Comparison of ENCODE assay signal across 8 worm cellular contexts in the genomic region with DNA sequence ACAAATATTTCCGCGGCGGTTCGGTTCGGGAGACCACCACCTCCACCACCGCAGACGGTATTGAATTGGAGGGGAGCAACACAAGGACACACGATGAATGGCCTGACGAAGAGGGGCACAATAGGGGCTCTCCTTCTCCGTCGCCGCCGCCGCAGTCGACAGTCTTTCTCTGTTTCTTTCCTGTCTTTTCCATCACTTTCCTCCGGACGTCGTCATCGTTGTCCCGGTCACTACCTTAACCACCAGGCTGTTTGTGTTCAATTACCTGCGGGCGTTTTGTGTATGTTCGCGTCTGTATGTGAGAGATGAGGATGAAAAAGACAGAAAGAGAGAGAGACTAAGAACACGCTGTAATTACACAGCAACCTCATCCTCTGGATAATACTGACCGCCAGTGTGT.
A peak's percentile ranks its signal among the peaks of the same experiment; 100 is the strongest.
TF ChIP-seq lines count a peak whose summit lies in the region.

No protein-coding gene starts in this region.

TF ChIP-seq in whole organism, L1 larva, 84 proteins besides CTCF, POLR2A, EP300 and RAD21:
- TF ChIP-seq ceh-8 (GFP tag; optimal IDR thresholded peaks at IDR 0.05; lab: Kevin White, UChicago) (no peak), ets-5 (GFP tag; IDR thresholded peaks at IDR 0.05; lab: Robert Waterston, UW) (no peak), fos-1 (tag; optimal IDR thresholded peaks at IDR 0.05; lab: Kevin White, UChicago) (no peak), sox-4 (tag; optimal IDR thresholded peaks at IDR 0.05; lab: Kevin White, UChicago) (no peak), nhr-85 (tag; lab: Kevin White, UChicago) (peak; percentile 34), lir-3 (tag; optimal IDR thresholded peaks at IDR 0.05; lab: Kevin White, UChicago; ENCODE audit: poor library complexity) (no peak), hlh-4 (tag; optimal IDR thresholded peaks at IDR 0.05; lab: Kevin White, UChicago) (no peak), sptf-1 (tag; optimal IDR thresholded peaks at IDR 0.05; lab: Kevin White, UChicago) (no peak), lin-14 (GFP tag; optimal IDR thresholded peaks at IDR 0.05; lab: Kevin White, UChicago) (peak; percentile 29), nhr-84 (tag; optimal IDR thresholded peaks at IDR 0.05; lab: Kevin White, UChicago) (no peak), blmp-1 (tag; optimal IDR thresholded peaks at IDR 0.05; lab: Kevin White, UChicago) (peak; percentile 28)
TF ChIP-seq in whole organism, L1 larva: peak in this region for 3.

TF ChIP-seq in whole organism, L2 larva, 48 proteins besides CTCF, POLR2A, EP300 and RAD21:
- TF ChIP-seq nhr-25 (tag; optimal IDR thresholded peaks at IDR 0.05; lab: Kevin White, UChicago) (peak; percentile 24), C34F6.9 (tag; optimal IDR thresholded peaks at IDR 0.05; lab: Kevin White, UChicago) (no peak)

TF ChIP-seq in whole organism, L3 larva, 47 proteins besides CTCF, POLR2A, EP300 and RAD21:
- TF ChIP-seq mml-1 (tag; optimal IDR thresholded peaks at IDR 0.05; lab: Kevin White, UChicago) (no peak), jun-1 (tag; optimal IDR thresholded peaks at IDR 0.05; lab: Kevin White, UChicago) (no peak), nhr-23 (tag; optimal IDR thresholded peaks at IDR 0.05; lab: Kevin White, UChicago) (peak; percentile 40)
TF ChIP-seq in whole organism, L3 larva: peak in this region for 1.

TF ChIP-seq in whole organism, L4 larva, 104 proteins besides CTCF, POLR2A, EP300 and RAD21:
- TF ChIP-seq nhr-6 (tag; optimal IDR thresholded peaks at IDR 0.05; lab: Kevin White, UChicago) (peak; percentile 63), nhr-25 (tag; optimal IDR thresholded peaks at IDR 0.05; lab: Kevin White, UChicago; ENCODE audit: borderline replicate concordance, insufficient read depth) (peak; percentile 59), pha-4 (GFP tag; IDR thresholded peaks at IDR 0.05; lab: Robert Waterston, UW) (no peak), pha-4 (tag; optimal IDR thresholded peaks at IDR 0.05; lab: Kevin White, UChicago) (peak; percentile 5), rbr-2 (tag; optimal IDR thresholded peaks at IDR 0.05; lab: Kevin White, UChicago) (no peak), unc-62 (GFP tag; optimal IDR thresholded peaks at IDR 0.05 in 1 of 2; lab: Kevin White, UChicago) (peak in 1 of 2 experiments; percentile 90), unc-62 (tag; optimal IDR thresholded peaks at IDR 0.05; lab: Kevin White, UChicago) (no peak), hlh-11 (tag; optimal IDR thresholded peaks at IDR 0.05; lab: Kevin White, UChicago) (peak; percentile 19), nhr-28 (tag; optimal IDR thresholded peaks at IDR 0.05; lab: Kevin White, UChicago) (no peak), snpc-1.2 (GFP tag; IDR thresholded peaks at IDR 0.05; lab: Robert Waterston, UW) (no peak)

TF ChIP-seq in whole organism, early embryonic, 17 proteins besides CTCF, POLR2A, EP300 and RAD21:
- no peak for TF ChIP-seq hnd-1 (tag; optimal IDR thresholded peaks at IDR 0.05; lab: Kevin White, UChicago)
- peak; percentile 52 for TF ChIP-seq hmg-4 (GFP tag; optimal IDR thresholded peaks at IDR 0.05; lab: Kevin White, UChicago)
- no peak for TF ChIP-seq ets-7 (tag; optimal IDR thresholded peaks at IDR 0.05; lab: Kevin White, UChicago)
- TF ChIP-seq aly-1 (tag; optimal IDR thresholded peaks at IDR 0.05; lab: Kevin White, UChicago), result no peak
- TF ChIP-seq flt-1 (GFP tag; IDR thresholded peaks at IDR 0.05; lab: Robert Waterston, UW), result no peak
- no peak for TF ChIP-seq hmbx-1 (tag; optimal IDR thresholded peaks at IDR 0.05; lab: Kevin White, UChicago)
- no peak for TF ChIP-seq ama-1 (optimal IDR thresholded peaks at IDR 0.05; lab: Kevin White, UChicago)
- no peak for TF ChIP-seq tra-4 (tag; optimal IDR thresholded peaks at IDR 0.05; lab: Kevin White, UChicago)
- no peak for TF ChIP-seq pes-1 (GFP tag; IDR thresholded peaks at IDR 0.05; lab: Robert Waterston, UW)
- no peak for TF ChIP-seq F13C5.2 (tag; optimal IDR thresholded peaks at IDR 0.05; lab: Kevin White, UChicago)
- TF ChIP-seq ceh-13 (GFP tag; optimal IDR thresholded peaks at IDR 0.05; lab: Kevin White, UChicago), result no peak
- TF ChIP-seq tbx-11 (GFP tag; IDR thresholded peaks at IDR 0.05; lab: Robert Waterston, UW), result no peak
- TF ChIP-seq sea-1 (GFP tag; conservative IDR thresholded peaks at IDR 0.05; lab: Robert Waterston, UW), result 0 out of 2 replicates have a peak, but pooled peaks have one; percentile 7
- TF ChIP-seq ceh-36 (tag; optimal IDR thresholded peaks at IDR 0.05; lab: Kevin White, UChicago), result no peak
- no peak for TF ChIP-seq scrt-1 (GFP tag; IDR thresholded peaks at IDR 0.05; lab: Robert Waterston, UW)

TF ChIP-seq in whole organism, late embryonic, 69 proteins besides CTCF, POLR2A, EP300 and RAD21:
- TF ChIP-seq ceh-2 (tag; optimal IDR thresholded peaks at IDR 0.05; lab: Kevin White, UChicago) (peak; percentile 12), ceh-34 (tag; optimal IDR thresholded peaks at IDR 0.05; lab: Kevin White, UChicago) (peak; percentile 23), pqm-1 (tag; optimal IDR thresholded peaks at IDR 0.05; lab: Kevin White, UChicago) (no peak), ref-2 (tag; optimal IDR thresholded peaks at IDR 0.05; lab: Kevin White, UChicago) (peak; percentile 35), dmd-4 (tag; optimal IDR thresholded peaks at IDR 0.05; lab: Kevin White, UChicago; ENCODE audit: borderline replicate concordance) (peak; percentile 2), pros-1 (tag; optimal IDR thresholded peaks at IDR 0.05; lab: Kevin White, UChicago) (peak; percentile 3), ceh-31 (tag; optimal IDR thresholded peaks at IDR 0.05; lab: Kevin White, UChicago) (peak; percentile 38), sox-2 (GFP tag; IDR thresholded peaks at IDR 0.05; lab: Robert Waterston, UW) (peak; percentile 38), mec-3 (tag; optimal IDR thresholded peaks at IDR 0.05; lab: Kevin White, UChicago; ENCODE audit: borderline replicate concordance) (no peak)

TF ChIP-seq in whole organism, mixed stage, embryonic, 35 proteins besides CTCF, POLR2A, EP300 and RAD21:
- TF ChIP-seq mls-2 (tag; optimal IDR thresholded peaks at IDR 0.05; lab: Kevin White, UChicago) (peak; percentile 39), ceh-43 (GFP tag; optimal IDR thresholded peaks at IDR 0.05; lab: Kevin White, UChicago) (peak; percentile 51), nhr-2 (tag; optimal IDR thresholded peaks at IDR 0.05; lab: Kevin White, UChicago) (peak; percentile 74), unc-39 (tag; optimal IDR thresholded peaks at IDR 0.05; lab: Kevin White, UChicago) (no peak)

TF ChIP-seq in whole organism, young adult, 124 proteins besides CTCF, POLR2A, EP300 and RAD21:
- TF ChIP-seq lin-40 (tag; optimal IDR thresholded peaks at IDR 0.05; lab: Kevin White, UChicago) (no peak), egrh-3 (GFP tag; IDR thresholded peaks at IDR 0.05; lab: Robert Waterston, UW) (no peak), lag-1 (GFP tag; IDR thresholded peaks at IDR 0.05; lab: Robert Waterston, UW) (no peak), mcd-1 (GFP tag; IDR thresholded peaks at IDR 0.05; lab: Robert Waterston, UW) (0 out of 2 replicates have a peak, but pooled peaks have one; percentile 23), lin-35 (GFP tag; optimal IDR thresholded peaks at IDR 0.05; lab: Kevin White, UChicago) (no peak), snpc-3.4 (tag; optimal IDR thresholded peaks at IDR 0.05; lab: Kevin White, UChicago) (no peak), snpc-4 (GFP tag; optimal IDR thresholded peaks at IDR 0.05; lab: Kevin White, UChicago) (no peak), snpc-4 (tag; optimal IDR thresholded peaks at IDR 0.05; lab: Kevin White, UChicago) (no peak), attf-6 (GFP tag; IDR thresholded peaks at IDR 0.05; lab: Robert Waterston, UW) (no peak), Y53F4B.3 (GFP tag; IDR thresholded peaks at IDR 0.05; lab: Robert Waterston, UW) (no peak), chd-7 (tag; optimal IDR thresholded peaks at IDR 0.05; lab: Kevin White, UChicago) (no peak), hmg-20 (GFP tag; IDR thresholded peaks at IDR 0.05; lab: Robert Waterston, UW) (no peak), Y53G8AR.9 (GFP tag; conservative IDR thresholded peaks at IDR 0.05; lab: Robert Waterston, UW) (no peak), madf-8 (GFP tag; conservative IDR thresholded peaks at IDR 0.05; lab: Robert Waterston, UW) (no peak), ZK185.1 (tag; optimal IDR thresholded peaks at IDR 0.05; lab: Kevin White, UChicago; ENCODE audit: poor library complexity, severe bottlenecking) (no peak), snpc-1.3 (tag; optimal IDR thresholded peaks at IDR 0.05; lab: Kevin White, UChicago; ENCODE audit: insufficient read depth) (no peak), lin-26 (GFP tag; IDR thresholded peaks at IDR 0.05; lab: Robert Waterston, UW) (no peak), Y95B8A.8 (GFP tag; IDR thresholded peaks at IDR 0.05; lab: Robert Waterston, UW) (no peak), ccch-3 (GFP tag; optimal IDR thresholded peaks at IDR 0.05; lab: Kevin White, UChicago) (no peak), ceh-100 (GFP tag; IDR thresholded peaks at IDR 0.05; lab: Robert Waterston, UW) (no peak), K12H6.12 (tag; optimal IDR thresholded peaks at IDR 0.05; lab: Kevin White, UChicago) (no peak), unc-62 (GFP tag; optimal IDR thresholded peaks at IDR 0.05; lab: Kevin White, UChicago) (no peak), cebp-2 (GFP tag; IDR thresholded peaks at IDR 0.05; lab: Robert Waterston, UW) (0 out of 2 replicates have a peak, but pooled peaks have one; percentile 40), zfh-2 (GFP tag; conservative IDR thresholded peaks at IDR 0.05; lab: Robert Waterston, UW) (peak; percentile 84), nfyb-1 (GFP tag; IDR thresholded peaks at IDR 0.05; lab: Robert Waterston, UW) (0 out of 2 replicates have a peak, but pooled peaks have one; percentile 25)
TF ChIP-seq in whole organism, young adult: peak in this region for 4.
